Fruit fly (Drosophila melanogaster): ENCODE data around the gene CG18549.

The CG18549 gene

DNA sequence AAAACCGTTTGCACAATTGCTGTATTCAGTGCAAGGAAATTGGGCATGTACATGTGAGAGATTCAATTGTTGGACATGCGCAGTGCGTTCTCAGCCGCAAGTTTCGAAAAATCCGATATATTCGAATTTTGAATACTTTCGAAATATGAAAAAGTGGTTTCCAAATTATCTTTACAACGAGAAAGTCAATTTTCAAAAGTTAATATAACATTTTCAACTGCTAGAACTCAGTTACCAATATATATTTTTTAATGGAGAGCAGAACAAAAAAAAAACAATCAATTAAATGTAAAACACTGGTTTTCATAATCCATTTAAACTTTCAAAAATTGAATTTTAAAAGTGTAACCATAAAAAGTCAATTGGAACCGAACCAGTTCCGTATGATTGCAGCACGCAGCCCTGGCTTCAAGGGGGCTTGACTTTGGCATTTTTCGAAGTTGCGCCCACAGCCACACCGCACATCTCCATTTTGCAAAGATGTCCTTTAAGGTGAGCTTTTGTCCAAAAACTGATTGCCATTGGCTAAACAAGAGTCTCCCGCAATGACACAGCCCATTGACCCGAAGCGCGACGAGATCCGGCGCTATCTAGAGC is 26.6 kb upstream of the CG18549 start, which contains the start of the genes Scgbeta and CG17202 (continued):
- TF ChIP-seq mam (GFP tag; optimal IDR thresholded peaks at IDR 0.05) (peak; percentile 28), CG7786 (GFP tag; optimal IDR thresholded peaks at IDR 0.05) (peak; percentile 3), CG8281 (tag; optimal IDR thresholded peaks at IDR 0.05) (no peak), CG10654 (GFP tag; optimal IDR thresholded peaks at IDR 0.05) (no peak), Xbp1 (GFP tag; optimal IDR thresholded peaks at IDR 0.05) (peak; percentile 41), Lim3 (GFP tag; IDR thresholded peaks at IDR 0.05) (no peak), CG7987 (GFP tag; optimal IDR thresholded peaks at IDR 0.05) (no peak), CG34224 (GFP tag; IDR thresholded peaks at IDR 0.05; ENCODE audit: partially characterized antibody) (no peak), CG2889 (GFP tag; IDR thresholded peaks at IDR 0.05) (no peak), ac (GFP tag; optimal IDR thresholded peaks at IDR 0.05) (no peak), CG10462 (GFP tag; optimal IDR thresholded peaks at IDR 0.05) (no peak), CG4707 (GFP tag; optimal IDR thresholded peaks at IDR 0.05) (no peak), Dfd (GFP tag; optimal IDR thresholded peaks at IDR 0.05) (no peak), CG8388 (GFP tag; optimal IDR thresholded peaks at IDR 0.05) (no peak), Hmr (GFP tag; optimal IDR thresholded peaks at IDR 0.05) (no peak), CG34422 (GFP tag; IDR thresholded peaks at IDR 0.05) (no peak), jumu (GFP tag; optimal IDR thresholded peaks at IDR 0.05) (no peak), salm (tag; optimal IDR thresholded peaks at IDR 0.05) (no peak), Lpt (GFP tag; optimal IDR thresholded peaks at IDR 0.05) (no peak), insv (GFP tag; optimal IDR thresholded peaks at IDR 0.05) (no peak), HLH54F (GFP tag; optimal IDR thresholded peaks at IDR 0.05) (no peak), Mad (GFP tag; optimal IDR thresholded peaks at IDR 0.05) (no peak), dati (GFP tag; IDR thresholded peaks at IDR 0.05) (no peak), Dbx (GFP tag; IDR thresholded peaks at IDR 0.05) (0 out of 3 replicates have a peak, but pooled peaks have one; percentile 27), Rx (GFP tag; IDR thresholded peaks at IDR 0.05) (no peak), CG8765 (GFP tag; IDR thresholded peaks at IDR 0.05) (no peak), odd (GFP tag; optimal IDR thresholded peaks at IDR 0.05) (no peak), CG11560 (tag; IDR thresholded peaks at IDR 0.05) (no peak), CG2202 (tag; optimal IDR thresholded peaks at IDR 0.05) (no peak), HmgZ (tag; optimal IDR thresholded peaks at IDR 0.05) (peak; percentile 62), CkIIα-i1 (GFP tag; IDR thresholded peaks at IDR 0.05) (no peak), maf-S (GFP tag; optimal IDR thresholded peaks at IDR 0.05) (no peak), onecut (GFP tag; IDR thresholded peaks at IDR 0.05) (peak; percentile 29), sr (GFP tag; IDR thresholded peaks at IDR 0.05) (no peak), HLH4C (GFP tag; IDR thresholded peaks at IDR 0.05; ENCODE audit: partially characterized antibody) (no peak), sisA (GFP tag; IDR thresholded peaks at IDR 0.05) (no peak), tna (GFP tag; IDR thresholded peaks at IDR 0.05; ENCODE audit: partially characterized antibody) (no peak), tio (GFP tag; optimal IDR thresholded peaks at IDR 0.05) (no peak), CG7556 (GFP tag; optimal IDR thresholded peaks at IDR 0.05) (no peak), CG14667 (GFP tag; IDR thresholded peaks at IDR 0.05) (no peak), nom (GFP tag; optimal IDR thresholded peaks at IDR 0.05) (no peak), CG10543 (GFP tag; optimal IDR thresholded peaks at IDR 0.05) (no peak), Stat92E (GFP tag; optimal IDR thresholded peaks at IDR 0.05) (no peak), ATbp (GFP tag; optimal IDR thresholded peaks at IDR 0.05) (no peak), pum (GFP tag; optimal IDR thresholded peaks at IDR 0.05) (no peak), corto (GFP tag; optimal IDR thresholded peaks at IDR 0.05) (no peak), CG2116 (GFP tag; optimal IDR thresholded peaks at IDR 0.05) (peak; percentile 7), CG3838 (GFP tag; optimal IDR thresholded peaks at IDR 0.05) (no peak), CG8478 (optimal IDR thresholded peaks at IDR 0.05) (no peak), CG17385 (GFP tag; optimal IDR thresholded peaks at IDR 0.05) (no peak), NK7.1 (GFP tag; optimal IDR thresholded peaks at IDR 0.05) (no peak), eyg (GFP tag; optimal IDR thresholded peaks at IDR 0.05) (no peak)

All from whole organism, embryonic.